Worm (Caenorhabditis elegans) whole organism, midembryonic: Measurements from ENCODE around the gene ceh-7.

Source experiments
- T22C8.4 ChIP-seq: fragments of 200-800 bp; sonication (Bioruptor generic); IDR thresholded peaks from 2 replicates; pipeline ENCODE4 v1.3.6; 2022; ENCODE audit warnings: missing genetic modification characterization, missing compliant biosample characterization
- klf-2 ChIP-seq: fragments of 200-800 bp; sonication (Bioruptor generic); conservative IDR thresholded peaks from 2 replicates; pipeline ENCODE4 v1.3.6; 2022; ENCODE audit warnings: missing genetic modification reagents, missing genetic modification characterization, missing compliant biosample characterization
- ref-1 ChIP-seq: fragments of 200-800 bp; sonication (Bioruptor generic); conservative IDR thresholded peaks from 2 replicates; pipeline ENCODE4 v1.3.6; 2022; ENCODE audit warnings: missing genetic modification reagents, missing genetic modification characterization, missing compliant biosample characterization

ce11 chrII:8710317-8710716, 6.7 kb upstream of the ceh-7 start, which contains the start of gene srg-15:
- TF ChIP-seq ref-1 (GFP tag; lab: Robert Waterston, UW) (no peak), T22C8.4 (GFP tag; lab: Robert Waterston, UW) (no peak), klf-2 (GFP tag; lab: Robert Waterston, UW) (no peak)
